Worm (Caenorhabditis elegans) whole organism, mixed stage, embryonic: Measurements from ENCODE around the gene rha-2.
A peak's percentile ranks its signal among the peaks of the same experiment; 100 is the strongest.

Experiments used
- M03D4.4 ChIP-seq: sonication (generic microtip); optimal IDR thresholded peaks from 2 replicates; lab custom pipeline; 2017; ENCODE audit warnings: mild to moderate bottlenecking, missing genetic modification characterization, missing compliant biosample characterization
- bed-3 ChIP-seq: fragments of 200-800 bp; sonication (Bioruptor generic); optimal IDR thresholded peaks from 3 replicates; lab custom pipeline; 2018; ENCODE audit warnings: mild to moderate bottlenecking, missing genetic modification characterization, moderate library complexity, missing compliant biosample characterization
- blmp-1 ChIP-seq: fragments of 150-350 bp; optimal IDR thresholded peaks from 2 replicates; lab custom pipeline; 2014; ENCODE audit warnings: missing biosample characterization, missing genetic modification characterization
- ceh-43 ChIP-seq: fragments of 200-800 bp; sonication (Bioruptor generic); optimal IDR thresholded peaks from 2 replicates; lab custom pipeline; 2018; ENCODE audit warnings: mild to moderate bottlenecking, missing genetic modification characterization, moderate library complexity, missing compliant biosample characterization
- ces-1 ChIP-seq: fragments of 150-350 bp; optimal IDR thresholded peaks from 2 replicates; lab custom pipeline; 2014; ENCODE audit warnings: missing biosample characterization, missing genetic modification reagents, missing genetic modification characterization
- cnd-1 ChIP-seq: fragments of 200-800 bp; sonication (Bioruptor generic); optimal IDR thresholded peaks from 2 replicates; lab custom pipeline; 2018; ENCODE audit warnings: mild to moderate bottlenecking, missing genetic modification characterization, missing compliant biosample characterization
- elt-1 ChIP-seq: sonication (generic microtip); optimal IDR thresholded peaks from 2 replicates; lab custom pipeline; 2017; ENCODE audit warnings: missing genetic modification characterization, mild to moderate bottlenecking, missing compliant biosample characterization, antibody characterized with exemption, moderate library complexity, borderline replicate concordance; ENCODE audit not compliant: insufficient read depth
- elt-3 ChIP-seq: fragments of 150-350 bp; optimal IDR thresholded peaks from 2 replicates; lab custom pipeline; 2014; ENCODE audit warnings: missing biosample characterization, missing genetic modification characterization
- flh-1 ChIP-seq: fragments of 200-800 bp; sonication (Bioruptor generic); optimal IDR thresholded peaks from 2 replicates; lab custom pipeline; 2018; ENCODE audit warnings: mild to moderate bottlenecking, missing genetic modification characterization, moderate library complexity, missing compliant biosample characterization
- ham-2 ChIP-seq: fragments of 200-800 bp; sonication (Bioruptor generic); optimal IDR thresholded peaks from 2 replicates; lab custom pipeline; 2018; ENCODE audit warnings: mild to moderate bottlenecking, missing genetic modification characterization, missing compliant biosample characterization
- hlh-1 ChIP-seq: fragments of 150-350 bp; optimal IDR thresholded peaks from 2 replicates; lab custom pipeline; 2014; ENCODE audit warnings: missing biosample characterization, missing genetic modification reagents, missing genetic modification characterization
- lin-13 ChIP-seq: fragments of 150-350 bp; optimal IDR thresholded peaks from 2 replicates; lab custom pipeline; 2014; ENCODE audit warnings: missing biosample characterization, missing genetic modification characterization
- lsy-2 ChIP-seq: fragments of 150-350 bp; optimal IDR thresholded peaks from 2 replicates; lab custom pipeline; 2014; ENCODE audit warnings: missing biosample characterization, missing genetic modification characterization
- mab-5 ChIP-seq: fragments of 150-350 bp; optimal IDR thresholded peaks from 2 replicates; lab custom pipeline; 2014; ENCODE audit warnings: missing biosample characterization, missing genetic modification characterization
- mep-1 ChIP-seq: fragments of 150-350 bp; optimal IDR thresholded peaks from 2 replicates; lab custom pipeline; 2017; ENCODE audit warnings: missing biosample characterization, missing genetic modification reagents, missing genetic modification characterization, inconsistent platforms
- nhr-12 ChIP-seq: fragments of 150-350 bp; optimal IDR thresholded peaks from 2 replicates; lab custom pipeline; 2014; ENCODE audit warnings: missing biosample characterization, missing genetic modification characterization
- nhr-2 ChIP-seq: fragments of 150-350 bp; optimal IDR thresholded peaks from 2 replicates; lab custom pipeline; 2014; ENCODE audit warnings: missing biosample characterization, missing genetic modification characterization
- nhr-237 ChIP-seq: fragments of 150-350 bp; optimal IDR thresholded peaks from 2 replicates; lab custom pipeline; 2014; ENCODE audit warnings: missing biosample characterization, missing genetic modification characterization
- nhr-28 ChIP-seq: fragments of 150-350 bp; optimal IDR thresholded peaks from 2 replicates; lab custom pipeline; 2014; ENCODE audit warnings: missing biosample characterization, missing genetic modification characterization
- nhr-76 ChIP-seq: sonication (generic microtip); optimal IDR thresholded peaks from 2 replicates; lab custom pipeline; 2017; ENCODE audit warnings: missing biosample characterization, missing genetic modification characterization
- pha-4 ChIP-seq: fragments of 150-350 bp; optimal IDR thresholded peaks from 2 replicates; lab custom pipeline; 2018; ENCODE audit warnings: missing biosample characterization, missing genetic modification reagents, missing genetic modification characterization
- sem-2 ChIP-seq: fragments of 200-800 bp; sonication (Bioruptor generic); optimal IDR thresholded peaks from 2 replicates; lab custom pipeline; 2018; ENCODE audit warnings: mild to moderate bottlenecking, missing genetic modification characterization, missing compliant biosample characterization
- snpc-4 ChIP-seq: fragments of 150-350 bp; optimal IDR thresholded peaks from 2 replicates; lab custom pipeline; 2014; ENCODE audit warnings: missing biosample characterization, missing genetic modification characterization
- sptf-1 ChIP-seq: sonication (generic microtip); optimal IDR thresholded peaks from 2 replicates; lab custom pipeline; 2017; ENCODE audit warnings: mild to moderate bottlenecking, missing genetic modification characterization, moderate library complexity, missing compliant biosample characterization
- tbx-8 ChIP-seq: fragments of 200-800 bp; sonication (Bioruptor generic); optimal IDR thresholded peaks from 2 replicates; lab custom pipeline; 2018; ENCODE audit warnings: mild to moderate bottlenecking, missing genetic modification characterization, moderate library complexity, missing compliant biosample characterization
- unc-120 ChIP-seq: sonication (generic microtip); optimal IDR thresholded peaks from 2 replicates; lab custom pipeline; 2017; ENCODE audit warnings: missing genetic modification characterization, missing compliant biosample characterization; ENCODE audit not compliant: poor library complexity, severe bottlenecking
- unc-39 ChIP-seq: fragments of 150-350 bp; optimal IDR thresholded peaks from 2 replicates; lab custom pipeline; 2014; ENCODE audit warnings: missing biosample characterization, missing genetic modification characterization
- unc-62 ChIP-seq: fragments of 150-350 bp; optimal IDR thresholded peaks from 2 replicates; lab custom pipeline; 2014; ENCODE audit warnings: missing biosample characterization, missing genetic modification reagents, missing genetic modification characterization
- zip-8 ChIP-seq: fragments of 150-350 bp; optimal IDR thresholded peaks from 2 replicates; lab custom pipeline; 2014; ENCODE audit warnings: missing biosample characterization, missing genetic modification characterization

Gene rha-2

ce11 chrIII:8571845-8572244 lies 42.5 kb downstream of the rha-2 start:
- TF ChIP-seq bed-3 (GFP tag; lab: Kevin White, UChicago): no peak
- peak; percentile 53 for TF ChIP-seq ces-1 (GFP tag; lab: Kevin White, UChicago)
- TF ChIP-seq blmp-1 (tag; lab: Kevin White, UChicago): peak; percentile 65

ce11 chrIII:8570289-8570688 lies 44.1 kb downstream of the rha-2 start:
- TF ChIP-seq nhr-76 (no peak), elt-3 (tag; lab: Kevin White, UChicago) (no peak), nhr-237 (tag; lab: Kevin White, UChicago) (no peak), mab-5 (no peak), blmp-1 (tag; lab: Kevin White, UChicago) (no peak), lin-13 (tag; lab: Kevin White, UChicago) (no peak), tbx-8 (GFP tag; lab: Kevin White, UChicago) (no peak), snpc-4 (no peak), hlh-1 (tag; lab: Kevin White, UChicago) (no peak), mep-1 (tag; lab: Kevin White, UChicago) (no peak), sem-2 (GFP tag; lab: Kevin White, UChicago) (no peak), nhr-28 (tag; lab: Kevin White, UChicago) (no peak), elt-1 (tag; lab: Kevin White, UChicago) (no peak), M03D4.4 (tag; lab: Kevin White, UChicago) (no peak), sptf-1 (no peak), pha-4 (tag; lab: Kevin White, UChicago) (no peak), unc-62 (GFP tag; lab: Kevin White, UChicago) (no peak), flh-1 (GFP tag; lab: Kevin White, UChicago) (no peak), cnd-1 (tag; lab: Kevin White, UChicago) (no peak)

- no peak for TF ChIP-seq lsy-2 (tag; lab: Kevin White, UChicago)
- TF ChIP-seq lin-13 (tag; lab: Kevin White, UChicago): no peak
These were observed 50.0 kb downstream of the rha-2 start for ce11 chrIII:8564372-8564771.

ce11 chrIII:8560836-8561235 lies 53.5 kb downstream of the rha-2 start, which contains the start of gene acdh-6:
Gene acdh-6 (plus strand): TSS chrIII:8561136.
- TF ChIP-seq lin-13 (tag; lab: Kevin White, UChicago) (no peak), mab-5 (no peak), tbx-8 (GFP tag; lab: Kevin White, UChicago) (no peak), blmp-1 (tag; lab: Kevin White, UChicago) (no peak), hlh-1 (tag; lab: Kevin White, UChicago) (no peak), nhr-28 (tag; lab: Kevin White, UChicago) (no peak), nhr-12 (tag; lab: Kevin White, UChicago) (no peak), sptf-1 (no peak), ham-2 (GFP tag; lab: Kevin White, UChicago) (no peak), unc-39 (tag; lab: Kevin White, UChicago) (no peak), pha-4 (tag; lab: Kevin White, UChicago) (no peak), ces-1 (GFP tag; lab: Kevin White, UChicago) (no peak), flh-1 (GFP tag; lab: Kevin White, UChicago) (no peak), cnd-1 (tag; lab: Kevin White, UChicago) (no peak), nhr-237 (tag; lab: Kevin White, UChicago) (no peak), elt-1 (tag; lab: Kevin White, UChicago) (no peak)

- TF ChIP-seq hlh-1 (tag; lab: Kevin White, UChicago): no peak
- TF ChIP-seq unc-120 (tag; lab: Kevin White, UChicago): no peak
- TF ChIP-seq M03D4.4 (tag; lab: Kevin White, UChicago): no peak
- TF ChIP-seq sptf-1: no peak
- TF ChIP-seq nhr-2 (tag; lab: Kevin White, UChicago): no peak
- no peak for TF ChIP-seq ceh-43 (GFP tag; lab: Kevin White, UChicago)
- TF ChIP-seq zip-8 (tag; lab: Kevin White, UChicago): peak; percentile 99
- TF ChIP-seq elt-3 (tag; lab: Kevin White, UChicago): no peak
These were observed 54.0 kb downstream of the rha-2 start for ce11 chrIII:8560398-8560797.
